Fruit fly (Drosophila melanogaster): ENCODE measurements around the gene RfC3.

DNA sequence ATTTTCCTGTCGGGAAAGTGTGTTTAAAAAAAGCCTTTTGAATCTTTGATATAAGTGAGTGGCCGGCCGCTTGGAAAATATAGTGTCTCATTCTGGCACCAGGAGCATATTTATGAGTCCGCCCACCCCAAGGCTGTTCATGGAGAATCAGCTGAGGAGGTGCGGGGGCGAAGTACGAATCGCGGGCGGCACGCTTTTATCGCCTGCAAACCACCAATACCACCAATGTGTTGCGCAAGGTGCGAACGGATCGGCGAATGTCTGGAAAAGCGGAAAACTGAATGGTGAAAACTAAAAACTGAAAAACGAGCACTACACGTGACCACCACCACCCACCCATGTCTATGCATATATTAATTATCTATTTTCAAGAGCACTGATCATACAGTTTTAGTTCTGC is 50.0 kb downstream of the RfC3 start:
- TF ChIP-seq CG10348 (GFP tag; IDR thresholded peaks at IDR 0.05), result no peak
- TF ChIP-seq CG14655 (GFP tag; optimal IDR thresholded peaks at IDR 0.05), result no peak
- TF ChIP-seq Ets98B (GFP tag; IDR thresholded peaks at IDR 0.05), result no peak
